Fruit fly (Drosophila melanogaster): ENCODE data around the gene CG9133.

DNA sequence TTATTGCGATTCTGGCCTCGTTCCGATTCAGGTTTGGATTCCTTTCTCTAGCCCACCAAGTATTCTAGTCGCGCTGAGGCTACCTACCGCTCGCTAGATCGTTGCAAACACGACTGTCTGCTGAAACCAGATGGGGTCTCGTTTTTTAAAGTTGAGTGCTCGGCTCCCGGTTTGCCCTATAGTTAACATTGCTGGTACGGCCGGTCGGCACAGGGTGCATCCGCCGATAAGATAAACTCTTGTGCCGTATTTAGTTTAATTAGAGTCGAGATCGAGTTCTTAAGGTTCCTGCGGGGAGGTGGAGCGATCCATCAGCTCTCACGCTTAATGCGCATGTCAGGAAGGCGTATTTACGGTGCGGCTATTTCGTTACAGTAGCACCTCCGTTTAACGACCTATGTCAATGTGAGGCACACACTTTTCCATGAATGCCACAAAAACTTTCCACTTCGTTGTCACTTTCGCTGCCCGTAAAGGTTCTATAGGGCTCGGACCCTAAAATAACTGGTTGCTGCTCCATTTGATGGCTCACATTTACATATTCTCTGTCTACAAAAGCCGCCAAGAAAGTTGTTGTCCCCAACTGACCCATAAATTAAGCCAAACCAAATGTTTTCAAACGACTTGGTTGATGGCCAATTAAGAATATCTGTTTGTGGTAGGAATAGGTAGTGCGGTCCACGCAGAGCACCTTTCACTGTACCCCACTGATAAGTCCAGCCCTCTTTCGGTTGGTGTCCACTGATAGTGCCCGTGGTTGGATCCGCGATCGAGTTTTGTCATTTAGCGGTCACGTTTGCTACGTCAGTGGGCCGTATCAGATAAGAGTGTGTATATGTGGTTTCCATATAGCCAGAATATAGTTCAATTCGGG lies 46.9 kb upstream of the CG9133 start, which contains the start of gene CG9119:
- TF ChIP-seq CTCF (optimal IDR thresholded peaks at IDR 0.05): no peak
- TF ChIP-seq CG8478 (optimal IDR thresholded peaks at IDR 0.05): no peak

All from S2 (cell line).